Worm (Caenorhabditis elegans) whole organism, early embryonic: Measurements from ENCODE around the gene K10H10.7.

Experiments used
- ama-1 ChIP-seq: fragments of 150-350 bp; optimal IDR thresholded peaks from 2 replicates; lab custom pipeline; 2014
- ets-7 ChIP-seq: sonication (generic microtip); optimal IDR thresholded peaks from 2 replicates; lab custom pipeline; 2016; ENCODE audit warnings: missing genotype, missing genetic modification characterization, missing compliant biosample characterization
- hnd-1 ChIP-seq: sonication (generic microtip); optimal IDR thresholded peaks from 2 replicates; lab custom pipeline; 2016; ENCODE audit warnings: missing genetic modification characterization, missing compliant biosample characterization
- pes-1 ChIP-seq: fragments of 200-800 bp; sonication (Bioruptor generic); IDR thresholded peaks from 2 replicates; pipeline ENCODE4 v1.3.6; 2022; ENCODE audit warnings: missing genetic modification reagents, missing genetic modification characterization, missing compliant biosample characterization
- scrt-1 ChIP-seq: fragments of 200-800 bp; sonication (Bioruptor generic); IDR thresholded peaks from 2 replicates; pipeline ENCODE4 v1.3.6; 2022; ENCODE audit warnings: missing genetic modification characterization, missing compliant biosample characterization
- tra-4 ChIP-seq: sonication (generic microtip); optimal IDR thresholded peaks from 2 replicates; lab custom pipeline; 2017; ENCODE audit warnings: missing genetic modification characterization, missing compliant biosample characterization

DNA sequence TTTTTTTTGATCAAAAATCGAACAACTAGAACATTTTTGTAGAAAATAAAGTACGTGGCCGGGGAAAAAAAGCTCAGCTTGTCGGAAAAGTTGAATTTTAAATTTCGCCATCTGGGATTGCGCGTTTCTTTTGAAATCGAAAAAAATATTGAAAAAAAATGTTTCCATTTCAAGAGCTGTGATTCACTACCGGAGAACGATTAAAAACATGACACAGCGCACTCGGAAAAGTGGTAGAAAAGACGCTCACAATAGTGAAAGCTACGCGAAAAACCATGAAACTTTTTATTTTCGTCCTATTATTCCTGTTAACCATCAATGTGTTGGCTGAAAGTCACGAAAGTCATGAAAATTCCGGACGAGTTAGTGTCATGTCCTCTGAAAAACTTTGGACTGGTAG is 30.3 kb upstream of the K10H10.7 start, which contains the start of the genes clec-147 and C04H5.7:
- TF ChIP-seq tra-4 (no peak), ets-7 (tag; lab: Kevin White, UChicago) (no peak), ama-1 (no peak), scrt-1 (GFP tag; lab: Robert Waterston, UW) (no peak), pes-1 (GFP tag; lab: Robert Waterston, UW) (no peak), hnd-1 (no peak)
